Worm (Caenorhabditis elegans) whole organism, young adult: Measurements from ENCODE around the gene W01B6.6.

ENCODE experiments used
- B0035.1 ChIP-seq: sonication (generic microtip); optimal IDR thresholded peaks from 2 replicates; lab custom pipeline; 2016; ENCODE audit warnings: missing genetic modification characterization, mild to moderate bottlenecking, missing compliant biosample characterization, missing genotype, missing genetic modification reagents
- C17E4.6 ChIP-seq: fragments of 200-800 bp; sonication (Bioruptor generic); IDR thresholded peaks from 2 replicates; pipeline ENCODE4 v1.3.6; 2022; ENCODE audit warnings: missing genetic modification reagents, missing genetic modification characterization, missing compliant biosample characterization
- F37B4.10 ChIP-seq: fragments of 200-800 bp; sonication (Bioruptor generic); IDR thresholded peaks from 2 replicates; pipeline ENCODE4 v1.3.6; 2022; ENCODE audit warnings: missing genetic modification characterization, missing compliant biosample characterization
- F55B11.4 ChIP-seq: sonication (generic microtip); optimal IDR thresholded peaks from 2 replicates; lab custom pipeline; 2016; ENCODE audit warnings: missing compliant biosample characterization, missing genetic modification characterization, borderline replicate concordance; ENCODE audit not compliant: insufficient read depth
- Y53F4B.3 ChIP-seq: fragments of 200-800 bp; sonication (Bioruptor generic); IDR thresholded peaks from 2 replicates; pipeline ENCODE4 v1.3.6; 2022; ENCODE audit warnings: missing genetic modification reagents, missing genetic modification characterization, missing compliant biosample characterization
- Y79H2A.3 ChIP-seq: fragments of 200-800 bp; sonication (Bioruptor generic); conservative IDR thresholded peaks from 2 replicates; pipeline ENCODE4 v1.3.6; 2022; ENCODE audit warnings: missing genetic modification reagents, missing genetic modification characterization, missing compliant biosample characterization
- ama-1 ChIP-seq, 3 experiments: fragments of 150-350 bp in 1 of 3; sonication (generic microtip) in 2 of 3; optimal IDR thresholded peaks; 2 replicates each; lab custom pipeline; 2014 to 2018; ENCODE audit warnings: missing biosample characterization in 2 of 3, missing genetic modification characterization in 2 of 3, missing genetic modification reagents in 2 of 3
- atf-7 ChIP-seq: sonication (generic microtip); optimal IDR thresholded peaks from 2 replicates; lab custom pipeline; 2017; ENCODE audit warnings: mild to moderate bottlenecking, missing genetic modification characterization, missing compliant biosample characterization
- athp-1 ChIP-seq: sonication (generic microtip); optimal IDR thresholded peaks from 2 replicates; lab custom pipeline; 2017; ENCODE audit warnings: mild to moderate bottlenecking, missing genetic modification characterization, missing compliant biosample characterization
- attf-5 ChIP-seq: fragments of 200-800 bp; sonication (Bioruptor generic); optimal IDR thresholded peaks from 2 replicates; lab custom pipeline; 2018; ENCODE audit warnings: mild to moderate bottlenecking, missing genetic modification characterization, missing compliant biosample characterization
- bed-1 ChIP-seq: fragments of 200-800 bp; sonication (Bioruptor generic); IDR thresholded peaks from 2 replicates; pipeline ENCODE4 v1.3.6; 2022; ENCODE audit warnings: missing genetic modification reagents, missing genetic modification characterization, missing compliant biosample characterization
- ccch-3 ChIP-seq: fragments of 200-800 bp; sonication (Bioruptor generic); optimal IDR thresholded peaks from 2 replicates; lab custom pipeline; 2018; ENCODE audit warnings: mild to moderate bottlenecking, missing genetic modification characterization, missing compliant biosample characterization
- ceh-100 ChIP-seq: fragments of 200-800 bp; sonication (Bioruptor generic); IDR thresholded peaks from 2 replicates; pipeline ENCODE4 v1.3.6; 2022; ENCODE audit warnings: missing genetic modification reagents, missing genetic modification characterization, missing compliant biosample characterization
- ceh-58 ChIP-seq: fragments of 200-800 bp; sonication (Bioruptor generic); IDR thresholded peaks from 2 replicates; pipeline ENCODE4 v1.3.6; 2022; ENCODE audit warnings: missing genetic modification characterization, missing compliant biosample characterization
- ceh-79 ChIP-seq: sonication (generic microtip); optimal IDR thresholded peaks from 2 replicates; lab custom pipeline; 2017; ENCODE audit warnings: mild to moderate bottlenecking, missing genetic modification characterization, missing compliant biosample characterization
- efl-1 ChIP-seq: fragments of 150-350 bp; optimal IDR thresholded peaks from 2 replicates; lab custom pipeline; 2014; ENCODE audit warnings: missing biosample characterization, missing genetic modification reagents, missing genetic modification characterization
- egl-18 ChIP-seq: fragments of 200-800 bp; sonication (Bioruptor generic); IDR thresholded peaks from 2 replicates; pipeline ENCODE4 v1.3.6; 2022; ENCODE audit warnings: missing genetic modification reagents, missing genetic modification characterization, missing compliant biosample characterization
- egrh-3 ChIP-seq: fragments of 200-800 bp; sonication (Bioruptor generic); IDR thresholded peaks from 2 replicates; pipeline ENCODE4 v1.3.6; 2022; ENCODE audit warnings: missing genetic modification reagents, missing genetic modification characterization, missing compliant biosample characterization
- fkh-3 ChIP-seq: sonication (generic microtip); optimal IDR thresholded peaks from 2 replicates; lab custom pipeline; 2016; ENCODE audit warnings: mild to moderate bottlenecking, missing genetic modification characterization, missing compliant biosample characterization
- gei-17 ChIP-seq: fragments of 200-800 bp; sonication (Bioruptor generic); optimal IDR thresholded peaks from 2 replicates; lab custom pipeline; 2018; ENCODE audit warnings: mild to moderate bottlenecking, missing genetic modification characterization, missing compliant biosample characterization
- him-1 ChIP-seq: sonication (generic microtip); optimal IDR thresholded peaks from 2 replicates; lab custom pipeline; 2016; ENCODE audit warnings: missing genotype, missing genetic modification reagents, missing genetic modification characterization, missing compliant biosample characterization
- hlh-26 ChIP-seq: fragments of 200-800 bp; sonication (Bioruptor generic); conservative IDR thresholded peaks from 2 replicates; pipeline ENCODE4 v1.3.6; 2022; ENCODE audit warnings: missing genetic modification reagents, missing genetic modification characterization, missing compliant biosample characterization
- hrde-1 ChIP-seq: sonication (generic microtip); optimal IDR thresholded peaks from 2 replicates; lab custom pipeline; 2016; ENCODE audit warnings: missing genetic modification characterization, mild to moderate bottlenecking, missing compliant biosample characterization, moderate library complexity, missing genotype, missing genetic modification reagents, borderline replicate concordance
- lag-1 ChIP-seq: fragments of 200-800 bp; sonication (Bioruptor generic); IDR thresholded peaks from 2 replicates; pipeline ENCODE4 v1.3.6; 2022; ENCODE audit warnings: missing genetic modification reagents, missing genetic modification characterization, missing compliant biosample characterization
- let-526 ChIP-seq: fragments of 200-800 bp; sonication (Bioruptor generic); IDR thresholded peaks from 2 replicates; pipeline ENCODE4 v1.3.6; 2022; ENCODE audit warnings: missing genetic modification reagents, missing genetic modification characterization, missing compliant biosample characterization
- lin-26 ChIP-seq: fragments of 200-800 bp; sonication (Bioruptor generic); IDR thresholded peaks from 2 replicates; pipeline ENCODE4 v1.3.6; 2022; ENCODE audit warnings: missing genetic modification reagents, missing genetic modification characterization, missing compliant biosample characterization
- lin-54 ChIP-seq: fragments of 200-800 bp; sonication (Bioruptor generic); optimal IDR thresholded peaks from 2 replicates; lab custom pipeline; 2018; ENCODE audit warnings: mild to moderate bottlenecking, missing genetic modification characterization, missing compliant biosample characterization
- lir-1 ChIP-seq: fragments of 200-800 bp; sonication (Bioruptor generic); conservative IDR thresholded peaks from 2 replicates; pipeline ENCODE4 v1.3.6; 2022; ENCODE audit warnings: missing genetic modification reagents, missing genetic modification characterization, missing compliant biosample characterization
- mel-28 ChIP-seq: sonication (generic microtip); optimal IDR thresholded peaks from 2 replicates; lab custom pipeline; 2016; ENCODE audit warnings: borderline replicate concordance, mild to moderate bottlenecking, missing genetic modification characterization, missing compliant biosample characterization
- nfya-2 ChIP-seq: fragments of 200-800 bp; sonication (Bioruptor generic); IDR thresholded peaks from 2 replicates; pipeline ENCODE4 v1.3.6; 2022; ENCODE audit warnings: missing genetic modification reagents, missing genetic modification characterization, missing compliant biosample characterization
- rec-8 ChIP-seq, 2 experiments: sonication (generic microtip); optimal IDR thresholded peaks; 2 replicates each; lab custom pipeline; 2016; ENCODE audit warnings: mild to moderate bottlenecking in 2 of 2, missing genetic modification characterization in 2 of 2, missing genetic modification reagents in 2 of 2, missing genotype in 2 of 2, missing biosample characterization in 1 of 2, missing compliant biosample characterization in 1 of 2, moderate library complexity in 1 of 2
- repo-1 ChIP-seq: sonication (generic microtip); optimal IDR thresholded peaks from 2 replicates; lab custom pipeline; 2017; ENCODE audit warnings: mild to moderate bottlenecking, missing genetic modification characterization, missing compliant biosample characterization
- snpc-1.1 ChIP-seq: sonication (generic microtip); optimal IDR thresholded peaks from 2 replicates; lab custom pipeline; 2017; ENCODE audit warnings: missing genetic modification characterization, mild to moderate bottlenecking, missing compliant biosample characterization, antibody characterized with exemption, moderate library complexity, missing genotype, missing genetic modification reagents; ENCODE audit not compliant: insufficient read depth
- snpc-4 ChIP-seq, 5 experiments: fragments of 150-350 bp in 1 of 5; sonication (generic microtip) in 4 of 5; optimal IDR thresholded peaks; 2 replicates each; lab custom pipeline; 2014 to 2018; ENCODE audit warnings: missing genetic modification characterization in 5 of 5, missing biosample characterization in 3 of 5, antibody characterized with exemption in 2 of 5, mild to moderate bottlenecking in 2 of 5, missing compliant biosample characterization in 2 of 5, missing genotype in 2 of 5, moderate library complexity in 2 of 5, missing genetic modification reagents in 1 of 5
- sptf-2 ChIP-seq: fragments of 200-800 bp; sonication (Bioruptor generic); optimal IDR thresholded peaks from 2 replicates; lab custom pipeline; 2018; ENCODE audit warnings: mild to moderate bottlenecking, missing genetic modification characterization, missing compliant biosample characterization
- tbx-9 ChIP-seq: sonication (generic microtip); optimal IDR thresholded peaks from 2 replicates; lab custom pipeline; 2016; ENCODE audit warnings: borderline replicate concordance, missing genetic modification characterization, inconsistent platforms, missing compliant biosample characterization
- tlf-1 ChIP-seq: fragments of 200-800 bp; sonication (Bioruptor generic); optimal IDR thresholded peaks from 2 replicates; lab custom pipeline; 2018; ENCODE audit warnings: mild to moderate bottlenecking, missing genetic modification characterization, missing compliant biosample characterization
- unc-62 ChIP-seq: fragments of 150-350 bp; optimal IDR thresholded peaks from 2 replicates; lab custom pipeline; 2014; ENCODE audit warnings: missing biosample characterization, missing genetic modification reagents, missing genetic modification characterization
- ztf-18 ChIP-seq: sonication (generic microtip); optimal IDR thresholded peaks from 2 replicates; lab custom pipeline; 2016; ENCODE audit warnings: missing genotype, mild to moderate bottlenecking, missing genetic modification characterization, missing compliant biosample characterization
- ztf-3 ChIP-seq: fragments of 200-800 bp; sonication (Bioruptor generic); optimal IDR thresholded peaks from 2 replicates; lab custom pipeline; 2018; ENCODE audit warnings: mild to moderate bottlenecking, missing genetic modification characterization, missing compliant biosample characterization

W01B6.6 gene

ce11 chrIV:10040803-10041202 lies 40.1 kb upstream of the W01B6.6 start, which contains the start of gene dhs-31:
Gene dhs-31 (minus strand): TSS chrIV:10040903.
- no peak for TF ChIP-seq bed-1
- TF ChIP-seq F37B4.10 (GFP tag; lab: Robert Waterston, UW) = no peak
- no peak for TF ChIP-seq lir-1 (GFP tag; lab: Robert Waterston, UW)
- no peak for TF ChIP-seq ceh-79 (tag; lab: Kevin White, UChicago)
- no peak for TF ChIP-seq athp-1
- TF ChIP-seq ceh-100 (GFP tag; lab: Robert Waterston, UW) = no peak
- no peak for TF ChIP-seq mel-28 (tag; lab: Kevin White, UChicago)

DNA sequence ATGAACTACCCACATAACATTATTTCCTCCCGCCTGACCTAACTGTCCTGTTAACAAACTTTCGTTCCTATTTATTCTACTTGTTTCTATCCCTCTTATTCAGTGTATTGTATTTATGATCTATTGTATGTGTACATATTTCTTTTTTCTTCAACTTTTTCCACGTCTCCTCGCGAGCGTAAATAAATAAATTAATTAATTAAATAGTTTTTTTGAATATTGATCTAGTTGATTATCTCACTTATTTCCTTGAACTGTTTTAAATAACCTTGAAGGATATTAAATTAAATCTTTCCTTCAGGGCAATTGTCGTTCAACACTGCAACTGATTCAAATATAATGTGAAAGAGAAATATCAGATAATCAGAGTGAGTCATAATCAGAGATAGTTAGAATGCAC lies 38.0 kb upstream of the W01B6.6 start, which contains the start of gene frk-1:
Gene frk-1 (plus strand): TSS at position 301 of the 400 bp plus-strand sequence.
- TF ChIP-seq ztf-18 (tag; lab: Kevin White, UChicago) (no peak), gei-17 (GFP tag; lab: Kevin White, UChicago) (no peak), B0035.1 (tag; lab: Kevin White, UChicago) (no peak), lin-54 (GFP tag; lab: Kevin White, UChicago) (no peak)

ce11 chrIV:10046005-10046404 lies 34.9 kb upstream of the W01B6.6 start:
- TF ChIP-seq Y53F4B.3 (GFP tag; lab: Robert Waterston, UW) = no peak
- TF ChIP-seq him-1 (tag; lab: Kevin White, UChicago) = no peak
- TF ChIP-seq atf-7 = no peak
- no peak for TF ChIP-seq let-526 (GFP tag; lab: Robert Waterston, UW)
- TF ChIP-seq lir-1 (GFP tag; lab: Robert Waterston, UW) = no peak
- no peak for TF ChIP-seq sptf-2 (GFP tag; lab: Kevin White, UChicago)
- no peak for TF ChIP-seq ceh-58
- no peak for TF ChIP-seq tbx-9 (tag; lab: Kevin White, UChicago)
- TF ChIP-seq F55B11.4 (tag; lab: Kevin White, UChicago) = no peak
- TF ChIP-seq C17E4.6 = no peak
- TF ChIP-seq ccch-3 (GFP tag; lab: Kevin White, UChicago) = no peak
- no peak for TF ChIP-seq unc-62 (GFP tag; lab: Kevin White, UChicago)
- no peak for TF ChIP-seq tlf-1 (GFP tag; lab: Kevin White, UChicago)
- no peak for TF ChIP-seq Y79H2A.3 (GFP tag; lab: Robert Waterston, UW)
- TF ChIP-seq, all 124 proteins: peak for 0

DNA sequence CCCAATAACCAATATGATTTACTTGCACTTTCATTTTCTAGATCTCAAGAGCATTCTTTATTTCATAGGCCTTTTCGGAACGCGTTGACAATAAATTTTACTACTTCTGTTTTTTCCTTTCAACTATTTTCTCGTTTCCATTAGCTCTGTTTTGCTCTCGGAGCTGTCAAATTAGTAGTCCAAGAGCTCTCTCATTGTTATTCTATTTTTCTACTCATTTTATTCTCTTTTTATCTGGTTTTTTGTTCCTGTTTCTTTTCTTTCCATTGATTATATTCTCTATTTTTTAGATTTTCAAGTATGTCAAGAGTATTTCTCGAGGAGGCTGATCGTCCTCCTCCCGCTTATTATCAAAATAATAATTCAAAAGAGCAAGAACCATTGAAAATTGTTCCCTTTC lies 33.8 kb upstream of the W01B6.6 start, which contains the start of gene T04B2.3:
Gene T04B2.3 (plus strand): TSS at position 301 of the 400 bp plus-strand sequence.
- no peak for TF ChIP-seq attf-5
- TF ChIP-seq hrde-1 (tag; lab: Kevin White, UChicago) = no peak
- no peak for TF ChIP-seq unc-62 (GFP tag; lab: Kevin White, UChicago)
- no peak for TF ChIP-seq lag-1 (GFP tag; lab: Robert Waterston, UW)
- TF ChIP-seq nfya-2 (GFP tag; lab: Robert Waterston, UW) = no peak
- no peak for TF ChIP-seq Y53F4B.3 (GFP tag; lab: Robert Waterston, UW)
- no peak for TF ChIP-seq ztf-3
- no peak for TF ChIP-seq egl-18 (GFP tag; lab: Robert Waterston, UW)
- no peak for TF ChIP-seq rec-8 (tag; optimal IDR thresholded peaks at IDR 0.05; lab: Kevin White, UChicago)
- no peak for TF ChIP-seq egrh-3
- TF ChIP-seq ama-1 (optimal IDR thresholded peaks at IDR 0.05; lab: Kevin White, UChicago) = no peak
- TF ChIP-seq ama-1 (GFP tag; optimal IDR thresholded peaks at IDR 0.05; lab: Kevin White, UChicago) = no peak
- TF ChIP-seq sptf-2 (GFP tag; lab: Kevin White, UChicago) = no peak
- TF ChIP-seq snpc-1.1 (tag; lab: Kevin White, UChicago) = no peak
- no peak for TF ChIP-seq repo-1 (tag; lab: Kevin White, UChicago)
- TF ChIP-seq efl-1 = no peak
- no peak for TF ChIP-seq snpc-4 (GFP tag; optimal IDR thresholded peaks at IDR 0.05; lab: Kevin White, UChicago)
- no peak for TF ChIP-seq snpc-4 (tag; optimal IDR thresholded peaks at IDR 0.05; lab: Kevin White, UChicago)
- no peak for TF ChIP-seq fkh-3
- TF ChIP-seq lin-26 (GFP tag; lab: Robert Waterston, UW) = no peak
- no peak for TF ChIP-seq hlh-26 (GFP tag; lab: Robert Waterston, UW)
